Worm (Caenorhabditis elegans): Measurements from ENCODE around the gene mesp-1.

DNA sequence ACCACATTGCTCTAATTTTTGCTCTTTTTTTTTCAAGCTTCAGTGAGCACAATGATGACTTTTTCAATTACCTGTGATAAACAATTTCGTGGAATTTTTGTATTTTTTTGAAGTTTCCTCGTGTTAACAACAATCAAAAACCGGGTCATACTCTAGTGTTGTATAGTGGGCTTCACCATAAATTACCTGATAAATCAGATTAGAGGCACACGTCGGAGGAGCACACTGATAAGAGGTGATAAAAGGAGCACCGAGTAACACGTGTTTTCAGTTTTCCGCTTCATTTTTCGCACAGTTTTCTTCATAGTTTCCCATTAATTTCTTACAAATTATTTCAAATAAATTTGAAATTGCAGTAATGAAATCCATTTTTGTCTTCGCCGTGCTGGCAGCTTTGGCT, 17.8 kb upstream of the mesp-1 start, which contains the start of gene spp-8:
- TF ChIP-seq unc-62 (GFP tag; optimal IDR thresholded peaks at IDR 0.05) = no peak
- TF ChIP-seq lir-3 (tag; optimal IDR thresholded peaks at IDR 0.05; ENCODE audit: poor library complexity) = no peak
- TF ChIP-seq fkh-10 (GFP tag; optimal IDR thresholded peaks at IDR 0.05) = no peak

Measured in whole organism, L1 larva.